Fruit fly (Drosophila melanogaster): ENCODE measurements around the gene CG34376.

The CG34376 gene

dm6 chr3R:22494523-22495309 is 46.8 kb downstream of the CG34376 start (continued):
- TF ChIP-seq D19A (tag; optimal IDR thresholded peaks at IDR 0.05) (peak; percentile 47), gce (GFP tag; IDR thresholded peaks at IDR 0.05) (no peak), CG15696 (tag; optimal IDR thresholded peaks at IDR 0.05) (no peak), croc (GFP tag; conservative IDR thresholded peaks at IDR 0.05) (no peak), H2.0 (GFP tag; IDR thresholded peaks at IDR 0.05) (no peak), Jarid2 (GFP tag; optimal IDR thresholded peaks at IDR 0.05) (peak; percentile 35), Hmr (GFP tag; optimal IDR thresholded peaks at IDR 0.05) (peak; percentile 41), HLH3B (GFP tag; IDR thresholded peaks at IDR 0.05) (0 out of 2 replicates have a peak, but pooled peaks have one; percentile 21)

- peak; percentile 57 for TF ChIP-seq CG13894 (tag; optimal IDR thresholded peaks at IDR 0.05)
- TF ChIP-seq mld (GFP tag; IDR thresholded peaks at IDR 0.05; ENCODE audit: partially characterized antibody), result no peak
- TF ChIP-seq CG16813 (GFP tag; IDR thresholded peaks at IDR 0.05; ENCODE audit: partially characterized antibody), result no peak
- TF ChIP-seq CG10274 (GFP tag; optimal IDR thresholded peaks at IDR 0.05), result no peak
- TF ChIP-seq abd-A (tag; optimal IDR thresholded peaks at IDR 0.05), result peak; percentile 16
- 0 out of 3 replicates have a peak, but pooled peaks have one; percentile 1 for TF ChIP-seq row (GFP tag; IDR thresholded peaks at IDR 0.05)
- no peak for TF ChIP-seq dimm (GFP tag; IDR thresholded peaks at IDR 0.05)
- TF ChIP-seq CG14860 (GFP tag; IDR thresholded peaks at IDR 0.05; ENCODE audit: partially characterized antibody), result 0 out of 3 replicates have a peak, but pooled peaks have one; percentile 12
- no peak for TF ChIP-seq gcm (GFP tag; optimal IDR thresholded peaks at IDR 0.05)
- peak; percentile 22 for TF ChIP-seq Med (GFP tag)
- no peak for TF ChIP-seq CG2202 (tag; optimal IDR thresholded peaks at IDR 0.05)
- TF ChIP-seq Trl (optimal IDR thresholded peaks at IDR 0.05), result no peak
- TF ChIP-seq Trl (GFP tag; optimal IDR thresholded peaks at IDR 0.05), result no peak
- TF ChIP-seq Deaf1 (tag; optimal IDR thresholded peaks at IDR 0.05), result peak; percentile 94
These were observed 49.1 kb downstream of the CG34376 start, which contains the start of gene Octbeta1R for dm6 chr3R:22497025-22497424. Gene Octbeta1R, plus strand, starts transcription at chr3R:22497215.

DNA sequence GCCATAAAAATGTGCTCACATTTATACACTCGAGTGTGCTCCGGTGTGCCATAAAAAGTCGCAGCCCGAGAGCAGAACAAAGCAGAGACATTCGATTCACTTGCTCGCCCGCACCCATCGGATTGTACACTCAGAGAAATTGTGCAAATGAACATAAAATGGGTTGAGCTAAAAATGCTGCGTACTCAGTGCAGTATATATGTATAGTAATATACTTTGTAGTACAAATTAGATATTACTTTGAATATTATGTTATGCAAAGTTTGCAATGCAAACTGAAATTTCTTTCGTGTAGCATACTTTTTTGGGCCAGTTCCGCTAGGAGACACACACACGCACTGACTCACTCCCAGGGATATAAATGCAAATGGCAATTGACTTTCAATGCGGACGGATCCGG is 55.7 kb downstream of the CG34376 start:
- TF ChIP-seq CG13296 (GFP tag; optimal IDR thresholded peaks at IDR 0.05), result no peak
- no peak for TF ChIP-seq nau (GFP tag; optimal IDR thresholded peaks at IDR 0.05)
- TF ChIP-seq nerfin-1 (tag; optimal IDR thresholded peaks at IDR 0.05), result no peak
- no peak for TF ChIP-seq org-1 (GFP tag; optimal IDR thresholded peaks at IDR 0.05)
- no peak for TF ChIP-seq tx (GFP tag; optimal IDR thresholded peaks at IDR 0.05)
- no peak for TF ChIP-seq Lhr (GFP tag; optimal IDR thresholded peaks at IDR 0.05)
- TF ChIP-seq row (GFP tag; IDR thresholded peaks at IDR 0.05), result peak; percentile 48; the same call in 2 of the 3 replicates
- no peak for TF ChIP-seq CG6813 (GFP tag; optimal IDR thresholded peaks at IDR 0.05)
- TF ChIP-seq CG11560 (tag; IDR thresholded peaks at IDR 0.05), result no peak
- TF ChIP-seq hbn (GFP tag; IDR thresholded peaks at IDR 0.05; ENCODE audit: partially characterized antibody), result no peak
- TF ChIP-seq tna (GFP tag; IDR thresholded peaks at IDR 0.05; ENCODE audit: partially characterized antibody), result no peak
- no peak for TF ChIP-seq CG5953 (GFP tag; IDR thresholded peaks at IDR 0.05)
- no peak for TF ChIP-seq Dref (GFP tag; IDR thresholded peaks at IDR 0.05)
- no peak for TF ChIP-seq sug (tag; optimal IDR thresholded peaks at IDR 0.05)
- no peak for TF ChIP-seq CG1024 (GFP tag; IDR thresholded peaks at IDR 0.05)
- no peak for TF ChIP-seq CG14667 (GFP tag; IDR thresholded peaks at IDR 0.05)
- no peak for TF ChIP-seq Ets65A (GFP tag)
- no peak for TF ChIP-seq maf-S (GFP tag; optimal IDR thresholded peaks at IDR 0.05)
- TF ChIP-seq Mrtf (GFP tag; IDR thresholded peaks at IDR 0.05), result no peak
- no peak for TF ChIP-seq CG14050 (GFP tag; IDR thresholded peaks at IDR 0.05)
- no peak for TF ChIP-seq ac (GFP tag; optimal IDR thresholded peaks at IDR 0.05)
- TF ChIP-seq trem (tag; optimal IDR thresholded peaks at IDR 0.05), result no peak
- TF ChIP-seq da (GFP tag; optimal IDR thresholded peaks at IDR 0.05), result no peak
- TF ChIP-seq H15 (GFP tag; IDR thresholded peaks at IDR 0.05), result 0 out of 3 replicates have a peak, but pooled peaks have one; percentile 11
- no peak for TF ChIP-seq CG10654 (GFP tag; optimal IDR thresholded peaks at IDR 0.05)
- peak; percentile 48 for TF ChIP-seq CG13894 (tag; optimal IDR thresholded peaks at IDR 0.05)
- peak; percentile 19; the same call in 1 of the 2 replicates for TF ChIP-seq Ada2b (GFP tag; IDR thresholded peaks at IDR 0.05)
